Fruit fly (Drosophila melanogaster) whole organism, embryonic: ENCODE measurements around the gene BG642167.

Source experiments
- B-H1 ChIP-seq: fragments of 200-800 bp; sonication (Bioruptor generic); IDR thresholded peaks from 3 replicates; pipeline ENCODE4 v1.3.6; 2022; ENCODE audit warnings: missing biosample characterization, missing genetic modification characterization
- BtbVII ChIP-seq: fragments of 200-800 bp; sonication (Bioruptor generic); optimal IDR thresholded peaks from 3 replicates; lab custom pipeline; 2017; ENCODE audit warnings: missing biosample characterization, mild to moderate bottlenecking, missing genetic modification characterization
- CG10543 ChIP-seq: fragments of 200-800 bp; sonication (Bioruptor generic); optimal IDR thresholded peaks from 3 replicates; lab custom pipeline; 2017; ENCODE audit warnings: missing biosample characterization, mild to moderate bottlenecking, missing genetic modification characterization, moderate library complexity
- CG11093 ChIP-seq: fragments of 200-800 bp; sonication (Bioruptor generic); IDR thresholded peaks from 3 replicates; pipeline ENCODE4 v1.3.6; 2022; ENCODE audit warnings: missing biosample characterization, missing genetic modification characterization
- CG11247 ChIP-seq: fragments of 200-800 bp; sonication (Bioruptor generic); IDR thresholded peaks from 2 replicates; pipeline ENCODE4 v1.3.6; 2022; ENCODE audit warnings: missing biosample characterization, missing genetic modification characterization
- CG12659 ChIP-seq: fragments of 200-800 bp; sonication (Bioruptor generic); optimal IDR thresholded peaks from 3 replicates; lab custom pipeline; 2017; ENCODE audit warnings: mild to moderate bottlenecking, missing biosample characterization, missing genetic modification reagents, missing genetic modification characterization
- CG13424 ChIP-seq: fragments of 200-800 bp; sonication (Bioruptor generic); optimal IDR thresholded peaks from 2 replicates; lab custom pipeline; 2019; ENCODE audit warnings: missing biosample characterization, mild to moderate bottlenecking, missing genetic modification characterization, moderate library complexity
- CG13624 ChIP-seq: fragments of 200-800 bp; sonication (Bioruptor generic); optimal IDR thresholded peaks from 2 replicates; lab custom pipeline; 2016; ENCODE audit warnings: missing biosample characterization, missing genetic modification characterization
- CG15514 ChIP-seq: fragments of 200-800 bp; sonication (Bioruptor generic); optimal IDR thresholded peaks from 3 replicates; lab custom pipeline; 2017; ENCODE audit warnings: missing biosample characterization, missing genetic modification characterization, mild to moderate bottlenecking, moderate library complexity, missing genetic modification reagents
- CG16815 ChIP-seq: fragments of 200-800 bp; sonication (Bioruptor generic); optimal IDR thresholded peaks from 3 replicates; lab custom pipeline; 2017; ENCODE audit warnings: missing biosample characterization, mild to moderate bottlenecking, missing genetic modification characterization
- CG16863 ChIP-seq: fragments of 200-800 bp; sonication (Bioruptor generic); optimal IDR thresholded peaks from 3 replicates; lab custom pipeline; 2016; ENCODE audit warnings: missing biosample characterization, missing genetic modification characterization
- CG2116 ChIP-seq: fragments of 200-800 bp; sonication (Bioruptor generic); optimal IDR thresholded peaks from 3 replicates; lab custom pipeline; 2018; ENCODE audit warnings: missing biosample characterization, mild to moderate bottlenecking, missing genetic modification characterization
- CG2129 ChIP-seq: fragments of 200-800 bp; sonication (Bioruptor generic); IDR thresholded peaks from 2 replicates; pipeline ENCODE4 v1.3.6; 2022; ENCODE audit warnings: missing biosample characterization, missing genetic modification characterization; ENCODE audit not compliant: partially characterized antibody
- CG2875 ChIP-seq: fragments of 200-800 bp; sonication (Bioruptor generic); optimal IDR thresholded peaks from 2 replicates; lab custom pipeline; 2017; ENCODE audit warnings: missing biosample characterization, mild to moderate bottlenecking, missing genetic modification characterization, missing genetic modification reagents
- CG3163 ChIP-seq: fragments of 200-800 bp; sonication (Bioruptor generic); optimal IDR thresholded peaks from 3 replicates; lab custom pipeline; 2016; ENCODE audit warnings: missing biosample characterization, missing genetic modification characterization
- CG3281 ChIP-seq: fragments of 200-800 bp; sonication (Bioruptor generic); optimal IDR thresholded peaks from 3 replicates; lab custom pipeline; 2017; ENCODE audit warnings: missing biosample characterization, mild to moderate bottlenecking, missing genetic modification characterization
- CG3407 ChIP-seq: fragments of 200-800 bp; sonication (Bioruptor generic); optimal IDR thresholded peaks from 2 replicates; lab custom pipeline; 2018; ENCODE audit warnings: missing biosample characterization, mild to moderate bottlenecking, missing genetic modification characterization
- CG42726 ChIP-seq: fragments of 200-800 bp; sonication (Bioruptor generic); IDR thresholded peaks from 2 replicates; pipeline ENCODE4 v1.3.6; 2022; ENCODE audit warnings: missing biosample characterization, missing genetic modification characterization; ENCODE audit not compliant: partially characterized antibody
- CG6683 ChIP-seq: fragments of 200-800 bp; sonication (Bioruptor generic); optimal IDR thresholded peaks from 2 replicates; lab custom pipeline; 2017; ENCODE audit warnings: missing biosample characterization, mild to moderate bottlenecking, missing genetic modification characterization, missing genetic modification reagents
- CG7839 ChIP-seq: fragments of 200-800 bp; sonication (Bioruptor generic); optimal IDR thresholded peaks from 3 replicates; lab custom pipeline; 2018; ENCODE audit warnings: missing biosample characterization, mild to moderate bottlenecking, missing genetic modification characterization, moderate library complexity
- CG8924 ChIP-seq: fragments of 200-800 bp; optimal IDR thresholded peaks from 3 replicates; lab custom pipeline; 2019; ENCODE audit warnings: missing biosample characterization, mild to moderate bottlenecking, missing genetic modification characterization, moderate library complexity
- CG9727 ChIP-seq: fragments of 200-800 bp; sonication (Bioruptor generic); optimal IDR thresholded peaks from 3 replicates; lab custom pipeline; 2017; ENCODE audit warnings: missing biosample characterization, mild to moderate bottlenecking, missing genetic modification characterization
- CG9797 ChIP-seq: fragments of 200-800 bp; sonication (Bioruptor generic); optimal IDR thresholded peaks from 3 replicates; lab custom pipeline; 2018; ENCODE audit warnings: missing biosample characterization, mild to moderate bottlenecking, missing genetic modification characterization
- CTCF ChIP-seq: fragments of 200-800 bp; sonication (Bioruptor generic); optimal IDR thresholded peaks from 2 replicates; lab custom pipeline; 2017; ENCODE audit warnings: missing biosample characterization, mild to moderate bottlenecking, missing genetic modification characterization, moderate library complexity
- CoRest ChIP-seq: fragments of 200-800 bp; sonication (Bioruptor generic); optimal IDR thresholded peaks from 3 replicates; lab custom pipeline; 2018; ENCODE audit warnings: missing biosample characterization, mild to moderate bottlenecking, missing genetic modification characterization, moderate library complexity
- Deaf1 ChIP-seq: fragments of 200-800 bp; optimal IDR thresholded peaks from 3 replicates; lab custom pipeline; 2019; ENCODE audit warnings: missing biosample characterization, mild to moderate bottlenecking, missing genetic modification characterization, moderate library complexity
- ERR ChIP-seq: fragments of 200-800 bp; sonication (Bioruptor generic); optimal IDR thresholded peaks from 2 replicates; lab custom pipeline; 2016; ENCODE audit warnings: missing biosample characterization, missing genetic modification characterization
- GATAe ChIP-seq: fragments of 200-800 bp; sonication (Bioruptor generic); conservative IDR thresholded peaks from 2 replicates; pipeline ENCODE4 v1.3.6; 2022; ENCODE audit warnings: missing biosample characterization, missing genetic modification characterization
- Hand ChIP-seq: fragments of 200-800 bp; sonication (Bioruptor generic); optimal IDR thresholded peaks from 2 replicates; lab custom pipeline; 2017; ENCODE audit warnings: mild to moderate bottlenecking, missing biosample characterization, missing genetic modification reagents, missing genetic modification characterization
- Hmr ChIP-seq: fragments of 200-800 bp; sonication (Bioruptor generic); optimal IDR thresholded peaks from 3 replicates; lab custom pipeline; 2017; ENCODE audit warnings: mild to moderate bottlenecking, missing biosample characterization, missing genetic modification reagents, missing genetic modification characterization
- Hr51 ChIP-seq, 2 experiments: fragments of 200-800 bp; sonication (Bioruptor generic); optimal IDR thresholded peaks; 2 replicates in 1 of 2; 3 replicates in 1 of 2; lab custom pipeline; 2016 to 2018; ENCODE audit warnings: missing biosample characterization in 2 of 2, missing genetic modification characterization in 2 of 2, mild to moderate bottlenecking in 1 of 2, moderate library complexity in 1 of 2
- Meics ChIP-seq: fragments of 200-800 bp; sonication (Bioruptor generic); optimal IDR thresholded peaks from 2 replicates; lab custom pipeline; 2017; ENCODE audit warnings: missing biosample characterization, mild to moderate bottlenecking, missing genetic modification characterization
- Sry-β ChIP-seq: fragments of 200-800 bp; sonication (Bioruptor generic); optimal IDR thresholded peaks from 2 replicates; lab custom pipeline; 2018; ENCODE audit warnings: missing biosample characterization, mild to moderate bottlenecking, missing genetic modification characterization, moderate library complexity
- bcd ChIP-seq: fragments of 200-800 bp; sonication (Bioruptor generic); optimal IDR thresholded peaks from 2 replicates; lab custom pipeline; 2017; ENCODE audit warnings: missing biosample characterization, mild to moderate bottlenecking, missing genetic modification characterization
- caup ChIP-seq: fragments of 200-800 bp; sonication (Bioruptor generic); optimal IDR thresholded peaks from 3 replicates; lab custom pipeline; 2017; ENCODE audit warnings: missing biosample characterization, mild to moderate bottlenecking, missing genetic modification characterization, moderate library complexity; ENCODE audit not compliant: severe bottlenecking
- chif ChIP-seq, 2 experiments: fragments of 200-800 bp; sonication (Bioruptor generic); optimal IDR thresholded peaks; 3 replicates each; lab custom pipeline; 2016; ENCODE audit warnings: missing biosample characterization in 2 of 2, missing genetic modification characterization in 2 of 2
- dmrt99B ChIP-seq: fragments of 200-800 bp; sonication (Bioruptor generic); optimal IDR thresholded peaks from 2 replicates; lab custom pipeline; 2018; ENCODE audit warnings: missing biosample characterization, mild to moderate bottlenecking, missing genetic modification characterization, moderate library complexity
- dysf ChIP-seq: fragments of 200-800 bp; sonication (Bioruptor generic); IDR thresholded peaks from 3 replicates; pipeline ENCODE4 v1.3.6; 2022; ENCODE audit warnings: missing biosample characterization, missing genetic modification characterization
- fd96Cb ChIP-seq: fragments of 200-800 bp; sonication (Bioruptor generic); optimal IDR thresholded peaks from 2 replicates; lab custom pipeline; 2018; ENCODE audit warnings: missing biosample characterization, mild to moderate bottlenecking, missing genetic modification characterization, moderate library complexity
- her ChIP-seq: fragments of 200-800 bp; sonication (Bioruptor generic); optimal IDR thresholded peaks from 2 replicates; lab custom pipeline; 2016; ENCODE audit warnings: missing biosample characterization, missing genetic modification characterization
- ind ChIP-seq: fragments of 200-800 bp; sonication (Bioruptor generic); optimal IDR thresholded peaks from 3 replicates; lab custom pipeline; 2016; ENCODE audit warnings: missing biosample characterization, missing genetic modification characterization
- kah ChIP-seq: fragments of 200-800 bp; sonication (Bioruptor generic); optimal IDR thresholded peaks from 2 replicates; lab custom pipeline; 2018; ENCODE audit warnings: missing biosample characterization, mild to moderate bottlenecking, missing genetic modification characterization
- luna ChIP-seq: fragments of 200-800 bp; sonication (Bioruptor generic); optimal IDR thresholded peaks from 2 replicates; lab custom pipeline; 2016; ENCODE audit warnings: missing biosample characterization, missing genetic modification characterization
- pita ChIP-seq: fragments of 200-800 bp; sonication (Bioruptor generic); optimal IDR thresholded peaks from 2 replicates; lab custom pipeline; 2017; ENCODE audit warnings: missing biosample characterization, mild to moderate bottlenecking, missing genetic modification characterization
- pzg ChIP-seq: fragments of 200-800 bp; sonication (Bioruptor generic); optimal IDR thresholded peaks from 3 replicates; lab custom pipeline; 2018; ENCODE audit warnings: missing biosample characterization, mild to moderate bottlenecking, missing genetic modification characterization, moderate library complexity
- slbo ChIP-seq: fragments of 200-800 bp; sonication (Bioruptor generic); IDR thresholded peaks from 2 replicates; pipeline ENCODE4 v1.3.6; 2022; ENCODE audit warnings: missing biosample characterization, missing genetic modification characterization
- ssp ChIP-seq: fragments of 200-800 bp; sonication (Bioruptor generic); IDR thresholded peaks from 2 replicates; pipeline ENCODE4 v1.3.6; 2022; ENCODE audit warnings: missing biosample characterization, missing genetic modification characterization
- tx ChIP-seq: fragments of 200-800 bp; sonication (Bioruptor generic); optimal IDR thresholded peaks from 2 replicates; lab custom pipeline; 2016; ENCODE audit warnings: missing biosample characterization, missing genetic modification characterization
- z ChIP-seq: fragments of 200-800 bp; sonication (Bioruptor generic); IDR thresholded peaks from 3 replicates; pipeline ENCODE4 v1.3.6; 2022; ENCODE audit warnings: missing biosample characterization, missing genetic modification characterization

Gene BG642167

dm6 chr3R:25855594-25856305 is 49.5 kb downstream of the BG642167 start, which contains the start of gene CG5890 (continued):
- TF ChIP-seq ind (GFP tag; lab: Kevin White, UChicago) (peak; percentile 17), CG2116 (GFP tag; lab: Kevin White, UChicago) (no peak), dmrt99B (tag; lab: Kevin White, UChicago) (peak; percentile 48), kah (GFP tag; lab: Kevin White, UChicago) (no peak), Hand (GFP tag; lab: Kevin White, UChicago) (no peak), Hr51 (GFP tag; optimal IDR thresholded peaks at IDR 0.05; lab: Kevin White, UChicago) (peak in 1 of 2 experiments; percentile 44), CG16815 (GFP tag; lab: Kevin White, UChicago) (no peak), BtbVII (GFP tag; lab: Kevin White, UChicago) (peak; percentile 18), CG16863 (GFP tag; lab: Kevin White, UChicago) (no peak), B-H1 (no peak), CG10543 (GFP tag; lab: Kevin White, UChicago) (peak; percentile 34), CG3407 (no peak), dysf (GFP tag; lab: Robert Waterston, UW) (0 out of 3 replicates have a peak, but pooled peaks have one; percentile 18), pzg (GFP tag; lab: Kevin White, UChicago) (no peak), CG13624 (GFP tag; lab: Kevin White, UChicago) (no peak), GATAe (no peak), CG2875 (GFP tag; lab: Kevin White, UChicago) (no peak), luna (no peak), CG3281 (peak; percentile 71), chif (GFP tag; optimal IDR thresholded peaks at IDR 0.05; lab: Kevin White, UChicago) (no peak), Sry-β (no peak), CG6683 (no peak), Deaf1 (tag; lab: Kevin White, UChicago) (peak; percentile 94), CTCF (GFP tag; lab: Kevin White, UChicago) (no peak), CG8924 (tag; lab: Kevin White, UChicago) (no peak), CoRest (tag; lab: Kevin White, UChicago) (peak; percentile 27), bcd (GFP tag; lab: Kevin White, UChicago) (peak; percentile 25), CG7839 (tag; lab: Kevin White, UChicago) (peak; percentile 57), Hmr (peak; percentile 62), CG13424 (tag; lab: Kevin White, UChicago) (peak; percentile 24), CG15514 (GFP tag; lab: Kevin White, UChicago) (no peak), z (GFP tag; lab: Robert Waterston, UW) (no peak), ERR (GFP tag; lab: Kevin White, UChicago) (no peak), Meics (GFP tag; lab: Kevin White, UChicago) (peak; percentile 72), slbo (peak; percentile 29; the same call in 1 of the 2 replicates), pita (GFP tag; lab: Kevin White, UChicago) (no peak), her (no peak), CG42726 (GFP tag; lab: Robert Waterston, UW) (no peak), CG2129 (no peak), CG9797 (GFP tag; lab: Kevin White, UChicago) (no peak), caup (peak; percentile 6), CG12659 (GFP tag; lab: Kevin White, UChicago) (peak; percentile 7), CG3163 (GFP tag; lab: Kevin White, UChicago) (no peak), CG11093 (GFP tag; lab: Robert Waterston, UW) (no peak), CG11247 (no peak), ssp (GFP tag; lab: Robert Waterston, UW) (no peak), tx (GFP tag; lab: Kevin White, UChicago) (no peak), fd96Cb (tag; lab: Kevin White, UChicago) (no peak), CG9727 (GFP tag; lab: Kevin White, UChicago) (peak; percentile 37)
